Worm (Caenorhabditis elegans): Measurements from ENCODE around the gene F10C1.9.

DNA sequence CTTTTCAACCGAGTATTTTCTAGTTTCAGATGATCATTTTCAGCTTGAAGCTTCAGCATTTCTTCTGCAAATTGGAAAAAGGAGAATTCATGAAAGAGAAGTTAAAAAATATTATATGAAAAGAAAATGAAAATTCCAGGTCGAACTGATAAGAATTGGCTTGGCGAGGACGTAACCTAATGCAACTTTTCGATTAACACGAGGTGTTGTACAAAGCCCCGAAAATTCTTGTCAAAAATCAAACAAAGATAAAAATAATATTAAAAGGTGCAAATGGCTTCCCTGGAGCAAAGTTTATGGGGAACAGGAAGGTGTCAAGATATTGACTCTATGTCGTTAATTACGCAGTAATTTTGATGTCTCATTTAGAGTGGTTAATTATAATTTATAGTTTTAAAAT lies 742 bp downstream of the F10C1.9 start:
- no peak for TF ChIP-seq rpc-1 (optimal IDR thresholded peaks at IDR 0.05)
- no peak for TF ChIP-seq rpc-1 (tag; optimal IDR thresholded peaks at IDR 0.05)
- TF ChIP-seq nfya-1 (tag; optimal IDR thresholded peaks at IDR 0.05; ENCODE audit: borderline replicate concordance, insufficient read depth) = no peak
- TF ChIP-seq die-1 (tag; optimal IDR thresholded peaks at IDR 0.05) = no peak
- TF ChIP-seq ztf-26 (tag; optimal IDR thresholded peaks at IDR 0.05) = no peak
- no peak for TF ChIP-seq egl-44 (GFP tag; IDR thresholded peaks at IDR 0.05)
- no peak for TF ChIP-seq ets-4 (GFP tag; optimal IDR thresholded peaks at IDR 0.05)
- no peak for TF ChIP-seq ceh-40 (GFP tag; IDR thresholded peaks at IDR 0.05)
- no peak for TF ChIP-seq sdz-38 (tag; optimal IDR thresholded peaks at IDR 0.05)
- no peak for TF ChIP-seq athp-1 (tag; optimal IDR thresholded peaks at IDR 0.05)
- no peak for TF ChIP-seq lin-26 (GFP tag; IDR thresholded peaks at IDR 0.05)
- no peak for TF ChIP-seq nhr-27 (tag; optimal IDR thresholded peaks at IDR 0.05)
- TF ChIP-seq ZK185.1 (tag; optimal IDR thresholded peaks at IDR 0.05; ENCODE audit: poor library complexity, severe bottlenecking) = no peak
- TF ChIP-seq T26A5.8 (tag; optimal IDR thresholded peaks at IDR 0.05) = no peak
